Worm (Caenorhabditis elegans) whole organism, L4/young adult: ENCODE data around the gene C06E7.88.

Experiments used
- W03F9.2 ChIP-seq: fragments of 150-350 bp; optimal IDR thresholded peaks from 2 replicates; lab custom pipeline; 2014; ENCODE audit warnings: missing biosample characterization, missing genetic modification characterization
- him-1 ChIP-seq: sonication (generic microtip); optimal IDR thresholded peaks from 2 replicates; lab custom pipeline; 2016; ENCODE audit warnings: missing genotype, missing genetic modification reagents, missing genetic modification characterization, missing compliant biosample characterization

DNA sequence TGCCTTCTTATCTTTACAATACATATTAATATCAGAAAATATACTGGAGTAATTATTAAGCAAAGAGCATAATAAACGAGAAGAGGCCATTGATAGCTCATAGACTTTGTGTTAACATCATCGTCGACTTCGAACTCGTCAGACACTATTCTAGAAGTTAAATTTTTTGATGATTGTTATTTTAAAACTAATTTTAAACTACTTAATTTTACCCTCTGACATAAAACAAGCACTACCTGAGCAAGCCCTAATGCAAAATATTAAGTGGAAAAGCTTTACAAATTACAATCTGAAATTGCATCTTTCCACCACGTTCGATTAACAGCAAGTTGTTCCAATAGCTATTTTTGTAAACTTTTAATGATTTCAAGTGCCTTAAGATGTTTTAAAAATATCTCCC is 3.0 kb upstream of the C06E7.88 start, which contains the start of gene srv-17:
- TF ChIP-seq him-1 (tag; lab: Kevin White, UChicago) (no peak), W03F9.2 (tag; lab: Kevin White, UChicago) (no peak)
